Worm (Caenorhabditis elegans): ENCODE results near the gene clec-162.

DNA sequence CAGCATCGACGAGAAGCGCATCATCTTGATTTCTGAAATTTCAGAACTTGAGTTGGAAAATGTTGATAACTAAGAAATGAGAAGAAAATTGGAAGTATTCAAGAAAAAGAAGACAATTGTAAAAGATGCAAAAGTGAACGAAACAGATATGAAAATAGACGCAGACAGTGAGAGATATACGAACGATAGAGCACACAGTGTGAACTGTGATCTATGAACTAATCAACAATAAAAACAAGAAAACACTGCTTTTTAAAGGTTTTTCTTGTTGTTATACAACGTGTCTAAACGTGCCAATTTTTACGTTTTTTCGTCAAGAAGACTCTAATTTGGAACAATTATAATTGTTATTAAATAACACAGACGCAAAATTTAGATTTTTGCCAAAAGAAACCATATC, 27.8 kb upstream of the clec-162 start, which contains the start of gene ech-6:
- TF ChIP-seq sup-37 (GFP tag; optimal IDR thresholded peaks at IDR 0.05) (no peak), snpc-4 (tag; optimal IDR thresholded peaks at IDR 0.05) (no peak), egl-27 (tag; optimal IDR thresholded peaks at IDR 0.05) (no peak), nhr-11 (tag; optimal IDR thresholded peaks at IDR 0.05) (no peak), aly-2 (tag; optimal IDR thresholded peaks at IDR 0.05) (no peak), isw-1 (GFP tag; IDR thresholded peaks at IDR 0.05) (no peak), nhr-12 (tag; optimal IDR thresholded peaks at IDR 0.05) (no peak), sptf-1 (tag; optimal IDR thresholded peaks at IDR 0.05) (no peak), ztf-11 (tag; optimal IDR thresholded peaks at IDR 0.05) (no peak), blmp-1 (tag; optimal IDR thresholded peaks at IDR 0.05) (no peak), fkh-10 (GFP tag; optimal IDR thresholded peaks at IDR 0.05) (no peak), lir-3 (tag; optimal IDR thresholded peaks at IDR 0.05; ENCODE audit: poor library complexity) (no peak)
